Fruit fly (Drosophila melanogaster) whole organism, prepupa: ENCODE measurements around the gene Cyt-c-p.

ENCODE experiments used
- Blimp-1 ChIP-seq: fragments of 200-800 bp; sonication (Bioruptor generic); optimal IDR thresholded peaks from 3 replicates; lab custom pipeline; 2017; ENCODE audit warnings: missing biosample characterization, missing genetic modification characterization, mild to moderate bottlenecking, moderate library complexity, missing genetic modification reagents
- CG11294 ChIP-seq: fragments of 200-800 bp; sonication (Bioruptor generic); IDR thresholded peaks from 2 replicates; pipeline ENCODE4 v1.3.6; 2022; ENCODE audit warnings: missing biosample characterization, missing genetic modification characterization
- CG16779 ChIP-seq: fragments of 200-800 bp; sonication (Bioruptor generic); optimal IDR thresholded peaks from 3 replicates; lab custom pipeline; 2017; ENCODE audit warnings: missing biosample characterization, mild to moderate bottlenecking, missing genetic modification characterization
- Hr39 ChIP-seq: fragments of 200-800 bp; sonication (Bioruptor generic); optimal IDR thresholded peaks from 2 replicates; lab custom pipeline; 2016; ENCODE audit warnings: missing biosample characterization, missing genetic modification characterization
- Met ChIP-seq: fragments of 200-800 bp; sonication (Bioruptor generic); optimal IDR thresholded peaks from 3 replicates; lab custom pipeline; 2016; ENCODE audit warnings: missing biosample characterization, missing genetic modification characterization
- Sox102F ChIP-seq: fragments of 200-800 bp; sonication (Bioruptor generic); optimal IDR thresholded peaks from 2 replicates; lab custom pipeline; 2016; ENCODE audit warnings: missing biosample characterization, mild to moderate bottlenecking, missing genetic modification characterization
- Sox14 ChIP-seq: fragments of 200-800 bp; sonication (Bioruptor generic); optimal IDR thresholded peaks from 3 replicates; lab custom pipeline; 2016; ENCODE audit warnings: missing biosample characterization, missing genetic modification characterization
- Sox15 ChIP-seq: fragments of 200-800 bp; sonication (Bioruptor generic); optimal IDR thresholded peaks from 3 replicates; lab custom pipeline; 2016; ENCODE audit warnings: missing biosample characterization, missing genetic modification characterization
- achi ChIP-seq: fragments of 200-800 bp; sonication (Bioruptor generic); optimal IDR thresholded peaks from 3 replicates; lab custom pipeline; 2016; ENCODE audit warnings: missing biosample characterization, missing genetic modification characterization
- cyc ChIP-seq: fragments of 200-800 bp; sonication (Bioruptor generic); optimal IDR thresholded peaks from 3 replicates; lab custom pipeline; 2016; ENCODE audit warnings: missing biosample characterization, missing genetic modification characterization
- dac ChIP-seq: fragments of 200-800 bp; sonication (Bioruptor generic); optimal IDR thresholded peaks from 2 replicates; lab custom pipeline; 2017; ENCODE audit warnings: missing biosample characterization, mild to moderate bottlenecking, missing genetic modification characterization
- esn ChIP-seq: fragments of 200-800 bp; sonication (Bioruptor generic); optimal IDR thresholded peaks from 2 replicates; lab custom pipeline; 2016; ENCODE audit warnings: missing biosample characterization, mild to moderate bottlenecking, missing genetic modification characterization, moderate library complexity
- spab ChIP-seq: fragments of 200-800 bp; sonication (Bioruptor generic); optimal IDR thresholded peaks from 2 replicates; lab custom pipeline; 2017; ENCODE audit warnings: missing biosample characterization, mild to moderate bottlenecking, missing genetic modification characterization, missing genetic modification reagents
- vri ChIP-seq: fragments of 200-800 bp; sonication (Bioruptor generic); optimal IDR thresholded peaks from 3 replicates; lab custom pipeline; 2016; ENCODE audit warnings: missing biosample characterization, mild to moderate bottlenecking, missing genetic modification characterization

DNA sequence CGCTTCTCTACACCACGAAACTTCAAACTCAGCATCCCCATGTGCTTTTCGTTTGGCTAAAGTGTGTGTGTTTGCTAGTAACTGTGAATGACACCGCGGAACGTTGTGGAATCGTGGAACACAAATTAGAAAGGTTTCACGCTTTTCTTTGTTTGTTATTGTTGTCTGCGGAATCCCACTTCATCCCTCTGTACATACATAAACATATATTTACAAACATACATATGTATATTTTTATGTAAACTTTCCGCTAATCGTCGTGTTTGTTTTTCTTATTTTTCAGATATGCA lies 29.2 kb upstream of the Cyt-c-p start:
- TF ChIP-seq Sox102F (GFP tag; lab: Kevin White, UChicago) (no peak), spab (no peak), CG11294 (GFP tag; lab: Robert Waterston, UW) (no peak), Blimp-1 (no peak), vri (GFP tag; lab: Kevin White, UChicago) (no peak), Hr39 (no peak), esn (GFP tag; lab: Kevin White, UChicago) (no peak), dac (GFP tag; lab: Kevin White, UChicago) (no peak), cyc (GFP tag; lab: Kevin White, UChicago) (no peak), achi (no peak), CG16779 (tag; lab: Kevin White, UChicago) (no peak), Met (GFP tag; lab: Kevin White, UChicago) (no peak), Sox15 (no peak), Sox14 (GFP tag; lab: Kevin White, UChicago) (no peak)
